Fruit fly (Drosophila melanogaster): Measurements from ENCODE around the gene bib.
A peak's percentile ranks its signal among the peaks of the same experiment; 100 is the strongest.

- TF ChIP-seq CG15710 (tag; optimal IDR thresholded peaks at IDR 0.05) (no peak), Pif1A (GFP tag; optimal IDR thresholded peaks at IDR 0.05) (no peak), CG32121 (GFP tag; IDR thresholded peaks at IDR 0.05) (0 out of 2 replicates have a peak, but pooled peaks have one; percentile 26), EcR (GFP tag; optimal IDR thresholded peaks at IDR 0.05) (no peak), CG14655 (GFP tag; optimal IDR thresholded peaks at IDR 0.05) (no peak), CG8159 (tag; optimal IDR thresholded peaks at IDR 0.05) (no peak), Ets98B (GFP tag; IDR thresholded peaks at IDR 0.05) (peak; percentile 20; the same call in 1 of the 2 replicates), rn (GFP tag; IDR thresholded peaks at IDR 0.05) (no peak), gl (tag; optimal IDR thresholded peaks at IDR 0.05) (no peak), CG9948 (tag; optimal IDR thresholded peaks at IDR 0.05) (no peak), fd96Ca (GFP tag; IDR thresholded peaks at IDR 0.05) (peak; percentile 46; the same call in 1 of the 3 replicates), CG12605 (GFP tag; IDR thresholded peaks at IDR 0.05) (peak; percentile 35; the same call in 1 of the 2 replicates), Pif1B (GFP tag; optimal IDR thresholded peaks at IDR 0.05) (no peak)
Observed at dm6 chr2L:9937908-9938307, 46.5 kb upstream of the bib start, which contains the start of gene Arglu1.
